Fruit fly (Drosophila melanogaster) whole organism, embryonic: Measurements from ENCODE around the gene orb.

Experiments used
- Atf3 ChIP-seq: fragments of 200-800 bp; sonication (Bioruptor generic); optimal IDR thresholded peaks from 3 replicates; lab custom pipeline; 2016; ENCODE audit warnings: missing biosample characterization, missing genetic modification characterization
- Atf6 ChIP-seq: fragments of 200-800 bp; sonication (Bioruptor generic); IDR thresholded peaks from 2 replicates; pipeline ENCODE4 v1.3.6; 2022; ENCODE audit warnings: missing biosample characterization, missing genetic modification characterization
- BtbVII ChIP-seq: fragments of 200-800 bp; sonication (Bioruptor generic); optimal IDR thresholded peaks from 3 replicates; lab custom pipeline; 2017; ENCODE audit warnings: missing biosample characterization, mild to moderate bottlenecking, missing genetic modification characterization
- CG10959 ChIP-seq: fragments of 200-800 bp; sonication (Bioruptor generic); IDR thresholded peaks from 2 replicates; pipeline ENCODE4 v1.3.6; 2022; ENCODE audit warnings: missing biosample characterization, missing genetic modification characterization
- CG1233 ChIP-seq: fragments of 200-800 bp; sonication (Bioruptor generic); optimal IDR thresholded peaks from 4 replicates; lab custom pipeline; 2018; ENCODE audit warnings: missing biosample characterization, mild to moderate bottlenecking, missing genetic modification characterization
- CG13123 ChIP-seq: fragments of 200-800 bp; sonication (Bioruptor generic); optimal IDR thresholded peaks from 2 replicates; lab custom pipeline; 2016; ENCODE audit warnings: missing biosample characterization, missing genetic modification characterization
- CG15696 ChIP-seq: fragments of 200-800 bp; sonication (Bioruptor generic); optimal IDR thresholded peaks from 2 replicates; lab custom pipeline; 2019; ENCODE audit warnings: missing biosample characterization, mild to moderate bottlenecking, missing genetic modification characterization, moderate library complexity
- CG17829 ChIP-seq: fragments of 200-800 bp; optimal IDR thresholded peaks from 2 replicates; lab custom pipeline; 2019; ENCODE audit warnings: missing biosample characterization, mild to moderate bottlenecking, missing genetic modification characterization, moderate library complexity
- CG2120 ChIP-seq: fragments of 200-800 bp; sonication (Bioruptor generic); optimal IDR thresholded peaks from 3 replicates; lab custom pipeline; 2016; ENCODE audit warnings: missing biosample characterization, missing genetic modification characterization
- CG2678 ChIP-seq: fragments of 200-800 bp; sonication (Bioruptor generic); optimal IDR thresholded peaks from 3 replicates; lab custom pipeline; 2019; ENCODE audit warnings: missing biosample characterization, mild to moderate bottlenecking, missing genetic modification characterization, moderate library complexity
- CG34224 ChIP-seq: fragments of 200-800 bp; sonication (Bioruptor generic); IDR thresholded peaks from 3 replicates; pipeline ENCODE4 v1.3.6; 2022; ENCODE audit warnings: missing biosample characterization, missing genetic modification characterization; ENCODE audit not compliant: partially characterized antibody
- CG3726 ChIP-seq: fragments of 200-800 bp; sonication (Bioruptor generic); IDR thresholded peaks from 3 replicates; pipeline ENCODE4, ENCODE4 v1.3.6; 2022; ENCODE audit warnings: missing biosample characterization, missing genetic modification characterization
- CG4360 ChIP-seq: fragments of 200-800 bp; sonication (Bioruptor generic); IDR thresholded peaks from 2 replicates; pipeline ENCODE4 v1.3.6; 2022; ENCODE audit warnings: missing biosample characterization, missing genetic modification characterization
- CG6654 ChIP-seq: fragments of 200-800 bp; sonication (Bioruptor generic); optimal IDR thresholded peaks from 2 replicates; lab custom pipeline; 2017; ENCODE audit warnings: missing biosample characterization, mild to moderate bottlenecking, missing genetic modification characterization
- CG6791 ChIP-seq: fragments of 200-800 bp; sonication (Bioruptor generic); IDR thresholded peaks from 3 replicates; pipeline ENCODE4 v1.3.6; 2022; ENCODE audit warnings: missing biosample characterization, missing genetic modification characterization; ENCODE audit not compliant: partially characterized antibody
- CG7556 ChIP-seq: fragments of 200-800 bp; sonication (Bioruptor generic); optimal IDR thresholded peaks from 2 replicates; lab custom pipeline; 2017; ENCODE audit warnings: missing biosample characterization, mild to moderate bottlenecking, missing genetic modification characterization
- CG7786 ChIP-seq: fragments of 200-800 bp; sonication (Bioruptor generic); optimal IDR thresholded peaks from 2 replicates; lab custom pipeline; 2016; ENCODE audit warnings: missing biosample characterization, missing genetic modification characterization
- CG9609 ChIP-seq: fragments of 200-800 bp; sonication (Bioruptor generic); optimal IDR thresholded peaks from 3 replicates; lab custom pipeline; 2016; ENCODE audit warnings: missing biosample characterization, missing genetic modification characterization
- CHES-1-like ChIP-seq: fragments of 200-800 bp; sonication (Bioruptor generic); optimal IDR thresholded peaks from 2 replicates; lab custom pipeline; 2016; ENCODE audit warnings: missing biosample characterization, missing genetic modification characterization
- Camta ChIP-seq: fragments of 200-800 bp; sonication (Bioruptor generic); optimal IDR thresholded peaks from 2 replicates; lab custom pipeline; 2016; ENCODE audit warnings: missing biosample characterization, missing genetic modification characterization
- Dad ChIP-seq: fragments of 200-800 bp; sonication (Bioruptor generic); optimal IDR thresholded peaks from 3 replicates; lab custom pipeline; 2016; ENCODE audit warnings: missing biosample characterization, missing genetic modification characterization
- E2f1 ChIP-seq: fragments of 200-800 bp; sonication (Bioruptor generic); IDR thresholded peaks from 2 replicates; pipeline ENCODE4 v1.3.6; 2022; ENCODE audit warnings: missing biosample characterization, missing genetic modification characterization
- GATAe ChIP-seq: fragments of 200-800 bp; sonication (Bioruptor generic); conservative IDR thresholded peaks from 2 replicates; pipeline ENCODE4 v1.3.6; 2022; ENCODE audit warnings: missing biosample characterization, missing genetic modification characterization
- HmgD ChIP-seq: fragments of 200-800 bp; sonication (Bioruptor generic); optimal IDR thresholded peaks from 3 replicates; lab custom pipeline; 2016; ENCODE audit warnings: missing biosample characterization, missing genetic modification characterization
- Mes4 ChIP-seq: fragments of 200-800 bp; sonication (Bioruptor generic); optimal IDR thresholded peaks from 2 replicates; lab custom pipeline; 2016; ENCODE audit warnings: missing biosample characterization, missing genetic modification characterization
- Mrtf ChIP-seq: fragments of 200-800 bp; sonication (Bioruptor generic); IDR thresholded peaks from 3 replicates; pipeline ENCODE4 v1.3.6; 2022; ENCODE audit warnings: missing biosample characterization, missing genetic modification characterization
- NC2α ChIP-seq: fragments of 200-800 bp; sonication (Bioruptor generic); optimal IDR thresholded peaks from 2 replicates; lab custom pipeline; 2016; ENCODE audit warnings: missing biosample characterization, missing genetic modification characterization
- NFAT ChIP-seq: fragments of 200-800 bp; sonication (Bioruptor generic); IDR thresholded peaks from 2 replicates; pipeline ENCODE4 v1.3.6; 2022; ENCODE audit warnings: missing biosample characterization, missing genetic modification characterization
- Optix ChIP-seq: fragments of 200-800 bp; sonication (Bioruptor generic); IDR thresholded peaks from 3 replicates; pipeline ENCODE4 v1.3.6; 2022; ENCODE audit warnings: missing biosample characterization, missing genetic modification characterization
- Side ChIP-seq: fragments of 200-800 bp; sonication (Bioruptor generic); optimal IDR thresholded peaks from 2 replicates; lab custom pipeline; 2016; ENCODE audit warnings: missing biosample characterization, missing genetic modification characterization
- Spps ChIP-seq: fragments of 200-800 bp; sonication (Bioruptor generic); optimal IDR thresholded peaks from 2 replicates; lab custom pipeline; 2018; ENCODE audit warnings: missing biosample characterization, mild to moderate bottlenecking, missing genetic modification characterization
- Stat92E ChIP-seq, 3 experiments: fragments of >200 bp in 2 of 3; fragments of 200-800 bp in 1 of 3; sonication (Bioruptor generic) in 1 of 3; optimal IDR thresholded peaks; 2 replicates each; lab custom pipeline; 2017 to 2019; ENCODE audit warnings: missing biosample characterization in 3 of 3, missing genetic modification characterization in 3 of 3, mild to moderate bottlenecking in 1 of 3, moderate library complexity in 1 of 3
- croc ChIP-seq: fragments of 200-800 bp; sonication (Bioruptor generic); conservative IDR thresholded peaks from 3 replicates; pipeline ENCODE4 v1.3.6; 2022; ENCODE audit warnings: missing biosample characterization, missing genetic modification characterization
- crp ChIP-seq, 2 experiments: fragments of 200-800 bp; sonication (Bioruptor generic); optimal IDR thresholded peaks; 2 replicates in 1 of 2; 3 replicates in 1 of 2; lab custom pipeline; 2017; ENCODE audit warnings: missing biosample characterization in 2 of 2, missing genetic modification characterization in 2 of 2, mild to moderate bottlenecking in 1 of 2, moderate library complexity in 1 of 2
- danr ChIP-seq: fragments of 200-800 bp; sonication (Bioruptor generic); IDR thresholded peaks from 2 replicates; pipeline ENCODE4 v1.3.6; 2022; ENCODE audit warnings: missing biosample characterization, missing genetic modification characterization
- ems ChIP-seq: fragments of 200-800 bp; sonication (Bioruptor generic); optimal IDR thresholded peaks from 3 replicates; lab custom pipeline; 2016; ENCODE audit warnings: missing biosample characterization, missing genetic modification characterization
- gsb ChIP-seq: fragments of 200-800 bp; sonication (Bioruptor generic); IDR thresholded peaks from 2 replicates; pipeline ENCODE4 v1.3.6; 2022; ENCODE audit warnings: missing biosample characterization, missing genetic modification characterization
- kay ChIP-seq: fragments of 200-800 bp; sonication (Bioruptor generic); optimal IDR thresholded peaks from 2 replicates; lab custom pipeline; 2016; ENCODE audit warnings: missing biosample characterization, missing genetic modification characterization
- nerfin-1 ChIP-seq: fragments of 200-800 bp; sonication (Bioruptor generic); optimal IDR thresholded peaks from 3 replicates; lab custom pipeline; 2019; ENCODE audit warnings: missing biosample characterization, mild to moderate bottlenecking, missing genetic modification characterization, moderate library complexity
- nmo ChIP-seq: fragments of 200-800 bp; sonication (Bioruptor generic); optimal IDR thresholded peaks from 2 replicates; lab custom pipeline; 2018; ENCODE audit warnings: missing biosample characterization, mild to moderate bottlenecking, missing genetic modification characterization, moderate library complexity
- phol ChIP-seq: fragments of 200-800 bp; sonication (Bioruptor generic); optimal IDR thresholded peaks from 3 replicates; lab custom pipeline; 2018; ENCODE audit warnings: missing biosample characterization, mild to moderate bottlenecking, missing genetic modification characterization, moderate library complexity
- prd ChIP-seq, 3 experiments: fragments of >200 bp in 2 of 3; fragments of 200-800 bp in 1 of 3; sonication (Bioruptor generic) in 1 of 3; optimal IDR thresholded peaks in 2 of 3; IDR thresholded peaks in 1 of 3; 2 replicates in 2 of 3; 3 replicates in 1 of 3; pipeline versions ENCODE4 v1.3.6 to Lab custom; 2017 to 2022; ENCODE audit warnings: missing biosample characterization in 1 of 3, missing genetic modification characterization in 1 of 3
- salm ChIP-seq: fragments of 200-800 bp; sonication (Bioruptor generic); optimal IDR thresholded peaks from 2 replicates; lab custom pipeline; 2018; ENCODE audit warnings: missing biosample characterization, mild to moderate bottlenecking, missing genetic modification characterization
- scrt ChIP-seq: fragments of 200-800 bp; sonication (Bioruptor generic); optimal IDR thresholded peaks from 2 replicates; lab custom pipeline; 2018; ENCODE audit warnings: missing biosample characterization, mild to moderate bottlenecking, missing genetic modification characterization, moderate library complexity
- shn ChIP-seq: fragments of 200-800 bp; sonication (Bioruptor generic); optimal IDR thresholded peaks from 3 replicates; lab custom pipeline; 2016; ENCODE audit warnings: missing biosample characterization, missing genetic modification characterization
- tio ChIP-seq: fragments of 200-800 bp; sonication (Bioruptor generic); optimal IDR thresholded peaks from 2 replicates; lab custom pipeline; 2017; ENCODE audit warnings: missing biosample characterization, missing genetic modification characterization, inconsistent platforms
- tll ChIP-seq, 2 experiments: fragments of 200-800 bp in 1 of 2; fragments of >200 bp in 1 of 2; sonication (Bioruptor generic) in 1 of 2; optimal IDR thresholded peaks; 2 replicates each; lab custom pipeline; 2017 to 2019; ENCODE audit warnings: missing biosample characterization in 2 of 2, missing genetic modification characterization in 2 of 2, mild to moderate bottlenecking in 1 of 2, moderate library complexity in 1 of 2
- tx ChIP-seq: fragments of 200-800 bp; sonication (Bioruptor generic); optimal IDR thresholded peaks from 2 replicates; lab custom pipeline; 2016; ENCODE audit warnings: missing biosample characterization, missing genetic modification characterization
- zf30C ChIP-seq: fragments of 200-800 bp; sonication (Bioruptor generic); optimal IDR thresholded peaks from 3 replicates; lab custom pipeline; 2018; ENCODE audit warnings: missing biosample characterization, mild to moderate bottlenecking, missing genetic modification characterization
- zfh2 ChIP-seq: fragments of 200-800 bp; sonication (Bioruptor generic); optimal IDR thresholded peaks from 2 replicates; lab custom pipeline; 2016; ENCODE audit warnings: missing biosample characterization, missing genetic modification characterization

Gene orb

DNA sequence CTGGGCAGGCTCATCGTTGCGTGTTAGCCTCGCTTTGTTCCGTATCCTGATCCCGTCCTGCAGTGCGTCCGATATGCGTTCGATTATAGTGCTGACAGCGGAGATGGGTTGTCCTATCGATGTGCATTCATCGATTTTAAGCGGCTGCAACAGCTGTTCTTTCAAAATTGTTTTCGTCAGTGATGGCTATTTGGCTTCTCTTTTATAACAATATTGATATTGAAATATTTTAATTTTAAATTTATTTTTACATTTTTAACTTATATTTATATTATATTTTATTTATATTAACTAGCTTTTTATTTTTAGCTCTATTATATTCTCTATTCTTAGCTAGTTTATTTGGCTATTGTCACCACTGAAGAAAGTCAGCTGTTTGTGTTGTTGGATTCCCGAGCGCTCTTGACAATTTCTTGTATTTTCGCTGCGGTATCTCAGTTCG, 22.6 kb downstream of the orb start, which contains the start of the genes wda and Pex11c (continued):
- no peak; the same call in 2 of the 3 replicates for TF ChIP-seq CG3726 (GFP tag; lab: Robert Waterston, UW)
- TF ChIP-seq CG7786, result peak; percentile 39
- no peak for TF ChIP-seq NC2α
- TF ChIP-seq CG9609 (GFP tag; lab: Kevin White, UChicago), result peak; percentile 8
- TF ChIP-seq zf30C (GFP tag; lab: Kevin White, UChicago), result no peak
- peak; percentile 71 for TF ChIP-seq CG10959 (GFP tag; lab: Robert Waterston, UW)
- TF ChIP-seq CG15696 (tag; lab: Kevin White, UChicago), result peak; percentile 81
- peak; percentile 65 for TF ChIP-seq tio (GFP tag; lab: Kevin White, UChicago)
- no peak; the same call in 2 of the 3 replicates for TF ChIP-seq Mrtf (GFP tag; lab: Robert Waterston, UW)
- peak; percentile 25 for TF ChIP-seq Side (GFP tag; lab: Kevin White, UChicago)
- TF ChIP-seq CG2678 (tag; lab: Kevin White, UChicago), result peak; percentile 92
- TF ChIP-seq prd (optimal IDR thresholded peaks at IDR 0.05; lab: Kevin White, UChicago), result no peak
- TF ChIP-seq prd (GFP tag; IDR thresholded peaks at IDR 0.05; lab: Robert Waterston, UW), result no peak; the same call in 1 of the 3 replicates
- TF ChIP-seq E2f1 (GFP tag; lab: Robert Waterston, UW), result peak; percentile 88
- no peak for TF ChIP-seq Dad (GFP tag; lab: Kevin White, UChicago)
- TF ChIP-seq scrt (GFP tag; lab: Kevin White, UChicago), result peak; percentile 61
- no peak for TF ChIP-seq HmgD (GFP tag; lab: Kevin White, UChicago)
- TF ChIP-seq CG1233, result peak; percentile 69
- TF ChIP-seq Camta, result peak; percentile 32
- TF ChIP-seq Optix (GFP tag; lab: Robert Waterston, UW), result no peak
- peak; percentile 53 for TF ChIP-seq nerfin-1
- no peak for TF ChIP-seq shn (GFP tag; lab: Kevin White, UChicago)
- peak; percentile 35 for TF ChIP-seq ems (GFP tag; lab: Kevin White, UChicago)
- TF ChIP-seq Mes4 (GFP tag; lab: Kevin White, UChicago), result no peak
- peak; percentile 92 for TF ChIP-seq CG7556 (GFP tag; lab: Kevin White, UChicago)
- TF ChIP-seq Spps (tag; lab: Kevin White, UChicago), result peak; percentile 66
- peak; percentile 54; the same call in 1 of the 2 replicates for TF ChIP-seq GATAe (GFP tag; lab: Robert Waterston, UW)
- TF ChIP-seq CG2120 (GFP tag; lab: Kevin White, UChicago), result peak; percentile 78
- TF ChIP-seq gsb (GFP tag; lab: Robert Waterston, UW), result peak; percentile 71
- no peak for TF ChIP-seq CG6654 (GFP tag; lab: Kevin White, UChicago)
- TF ChIP-seq croc (GFP tag; lab: Robert Waterston, UW), result peak; percentile 88
- peak; percentile 84 for TF ChIP-seq phol (tag; lab: Kevin White, UChicago)
- TF ChIP-seq CG34224 (GFP tag; lab: Robert Waterston, UW), result peak; percentile 60
- no peak; the same call in 2 of the 3 replicates for TF ChIP-seq CG6791
- TF ChIP-seq nmo, result peak; percentile 87
- peak; percentile 70 for TF ChIP-seq danr (GFP tag; lab: Robert Waterston, UW)
- TF ChIP-seq Atf6, result peak; percentile 77
- peak; percentile 24 for TF ChIP-seq tx
- peak in 1 of 2 experiments; percentile 64 for TF ChIP-seq tll (GFP tag; optimal IDR thresholded peaks at IDR 0.05; lab: Kevin White, UChicago)
- TF ChIP-seq kay, result peak; percentile 60
- peak; percentile 79 for TF ChIP-seq salm (tag; lab: Kevin White, UChicago)
- TF ChIP-seq NFAT (GFP tag; lab: Robert Waterston, UW), result no peak
- TF ChIP-seq BtbVII (GFP tag; lab: Kevin White, UChicago), result peak; percentile 17
- TF ChIP-seq CG4360 (GFP tag; lab: Robert Waterston, UW), result peak; percentile 67
- TF ChIP-seq crp (GFP tag; optimal IDR thresholded peaks at IDR 0.05; lab: Kevin White, UChicago), result peak; percentile 88 to 95
- peak; percentile 61 for TF ChIP-seq CG13123 (GFP tag; lab: Kevin White, UChicago)
- peak; percentile 96 for TF ChIP-seq CG17829 (tag; lab: Kevin White, UChicago)
- TF ChIP-seq CHES-1-like (GFP tag; lab: Kevin White, UChicago), result peak; percentile 61
- TF ChIP-seq Atf3, result peak; percentile 0
- TF ChIP-seq Stat92E (GFP tag; optimal IDR thresholded peaks at IDR 0.05; lab: Kevin White, UChicago), result peak in 1 of 3 experiments; percentile 73
- peak; percentile 52 for TF ChIP-seq zfh2
